Worm (Caenorhabditis elegans): ENCODE results near the gene pud-1.2.

- TF ChIP-seq egl-27 (tag; optimal IDR thresholded peaks at IDR 0.05) (no peak), mdl-1 (tag; optimal IDR thresholded peaks at IDR 0.05) (no peak), nhr-11 (tag; optimal IDR thresholded peaks at IDR 0.05) (no peak), R02D3.7 (tag; optimal IDR thresholded peaks at IDR 0.05) (no peak), pqm-1 (tag; optimal IDR thresholded peaks at IDR 0.05) (no peak), hmg-11 (tag; optimal IDR thresholded peaks at IDR 0.05) (no peak), ama-1 (optimal IDR thresholded peaks at IDR 0.05) (no peak), nhr-28 (tag; optimal IDR thresholded peaks at IDR 0.05) (no peak), fkh-2 (tag; optimal IDR thresholded peaks at IDR 0.05) (no peak), nhr-76 (tag; optimal IDR thresholded peaks at IDR 0.05) (no peak), unc-39 (tag; optimal IDR thresholded peaks at IDR 0.05) (no peak), tbx-2 (tag; optimal IDR thresholded peaks at IDR 0.05) (no peak)
Measured at ce11 chrV:2303775-2304174, 18.6 kb downstream of the pud-1.2 start, which contains the start of gene irld-15.
